Worm (Caenorhabditis elegans) whole organism, L1 larva: ENCODE data around the gene C45B11.6.

Source experiments
- C16A3.4 ChIP-seq: fragments of 150-350 bp; optimal IDR thresholded peaks from 2 replicates; lab custom pipeline; 2014; ENCODE audit warnings: missing biosample characterization, missing genetic modification characterization
- C34B4.2 ChIP-seq: sonication (generic microtip); optimal IDR thresholded peaks from 2 replicates; lab custom pipeline; 2017; ENCODE audit warnings: mild to moderate bottlenecking, missing genetic modification characterization, missing compliant biosample characterization
- ama-1 ChIP-seq: fragments of 150-350 bp; optimal IDR thresholded peaks from 2 replicates; lab custom pipeline; 2014
- blmp-1 ChIP-seq: fragments of 150-350 bp; optimal IDR thresholded peaks from 2 replicates; lab custom pipeline; 2014; ENCODE audit warnings: missing biosample characterization, missing genetic modification characterization
- ceh-8 ChIP-seq: fragments of 200-800 bp; sonication (Bioruptor generic); optimal IDR thresholded peaks from 2 replicates; lab custom pipeline; 2018; ENCODE audit warnings: mild to moderate bottlenecking, missing genetic modification characterization, moderate library complexity, missing compliant biosample characterization
- ceh-82 ChIP-seq, 3 experiments: fragments of 150-350 bp in 1 of 3; sonication (generic microtip) in 2 of 3; optimal IDR thresholded peaks; 2 replicates each; lab custom pipeline; 2014 to 2017; ENCODE audit warnings: missing biosample characterization in 3 of 3, missing genetic modification characterization in 3 of 3
- ceh-88 ChIP-seq: fragments of 200-800 bp; sonication (Bioruptor generic); IDR thresholded peaks from 2 replicates; pipeline ENCODE4 v1.3.6; 2022; ENCODE audit warnings: missing genetic modification characterization, missing compliant biosample characterization
- ceh-90 ChIP-seq: sonication (generic microtip); optimal IDR thresholded peaks from 2 replicates; lab custom pipeline; 2016; ENCODE audit warnings: missing genetic modification characterization, missing compliant biosample characterization
- dpl-1 ChIP-seq, 3 experiments: fragments of 150-350 bp in 2 of 3; sonication (generic microtip) in 1 of 3; optimal IDR thresholded peaks; 2 replicates each; lab custom pipeline; 2014 to 2017; ENCODE audit warnings: missing biosample characterization in 3 of 3, missing genetic modification characterization in 3 of 3, missing genetic modification reagents in 3 of 3
- dsc-1 ChIP-seq: sonication (generic microtip); optimal IDR thresholded peaks from 2 replicates; lab custom pipeline; 2016; ENCODE audit warnings: mild to moderate bottlenecking, missing genetic modification characterization, missing compliant biosample characterization
- efl-3 ChIP-seq: fragments of 200-800 bp; sonication (Bioruptor generic); optimal IDR thresholded peaks from 2 replicates; lab custom pipeline; 2018; ENCODE audit warnings: mild to moderate bottlenecking, missing genetic modification characterization, missing compliant biosample characterization
- egl-27 ChIP-seq, 2 experiments: fragments of 150-350 bp in 1 of 2; sonication (generic microtip); optimal IDR thresholded peaks; 3 replicates each; lab custom pipeline; 2017 to 2018; ENCODE audit warnings: missing biosample characterization in 2 of 2, missing genetic modification characterization in 2 of 2, missing genetic modification reagents in 2 of 2
- elt-2 ChIP-seq: sonication (generic microtip); optimal IDR thresholded peaks from 2 replicates; lab custom pipeline; 2016; ENCODE audit warnings: missing genetic modification characterization, mild to moderate bottlenecking, inconsistent platforms, missing compliant biosample characterization, missing genetic modification reagents
- elt-3 ChIP-seq, 6 experiments: fragments of 150-350 bp in 1 of 6; sonication (generic microtip); optimal IDR thresholded peaks; 2 replicates each; lab custom pipeline; 2017 to 2018; ENCODE audit warnings: missing biosample characterization in 6 of 6, missing genetic modification characterization in 6 of 6, inconsistent platforms in 1 of 6
- fkh-8 ChIP-seq: sonication (generic microtip); optimal IDR thresholded peaks from 2 replicates; lab custom pipeline; 2016; ENCODE audit warnings: mild to moderate bottlenecking, missing genetic modification characterization, missing compliant biosample characterization
- grh-1 ChIP-seq: fragments of 200-800 bp; sonication (Bioruptor generic); IDR thresholded peaks from 2 replicates; pipeline ENCODE4 v1.3.6; 2022; ENCODE audit warnings: missing genetic modification reagents, missing genetic modification characterization, missing compliant biosample characterization
- lin-13 ChIP-seq: fragments of 150-350 bp; optimal IDR thresholded peaks from 2 replicates; lab custom pipeline; 2014; ENCODE audit warnings: missing biosample characterization, missing genetic modification reagents, missing genetic modification characterization
- lin-14 ChIP-seq: fragments of 200-800 bp; sonication (Bioruptor generic); optimal IDR thresholded peaks from 2 replicates; lab custom pipeline; 2018; ENCODE audit warnings: mild to moderate bottlenecking, missing genetic modification characterization, moderate library complexity, missing compliant biosample characterization
- lin-15B ChIP-seq: fragments of 150-350 bp; sonication (generic microtip); optimal IDR thresholded peaks from 3 replicates; lab custom pipeline; 2014; ENCODE audit warnings: missing biosample characterization, missing genetic modification characterization
- lin-39 ChIP-seq: fragments of 150-350 bp; optimal IDR thresholded peaks from 2 replicates; lab custom pipeline; 2014; ENCODE audit warnings: missing biosample characterization, missing genetic modification reagents, missing genetic modification characterization
- lir-3 ChIP-seq: sonication (generic microtip); optimal IDR thresholded peaks from 2 replicates; lab custom pipeline; 2016; ENCODE audit warnings: mild to moderate bottlenecking, missing genetic modification characterization, moderate library complexity, missing compliant biosample characterization; ENCODE audit not compliant: poor library complexity
- mab-9 ChIP-seq: fragments of 200-800 bp; sonication (Bioruptor generic); IDR thresholded peaks from 2 replicates; pipeline ENCODE4 v1.3.6; 2022; ENCODE audit warnings: missing genetic modification reagents, missing genetic modification characterization, missing compliant biosample characterization
- nhr-11 ChIP-seq: fragments of 150-350 bp; optimal IDR thresholded peaks from 2 replicates; lab custom pipeline; 2014; ENCODE audit warnings: missing biosample characterization, missing genetic modification characterization
- nhr-19 ChIP-seq: fragments of 200-800 bp; sonication (Bioruptor generic); conservative IDR thresholded peaks from 2 replicates; pipeline ENCODE4 v1.3.6; 2022; ENCODE audit warnings: missing genetic modification characterization, missing compliant biosample characterization
- nhr-20 ChIP-seq: sonication (generic microtip); optimal IDR thresholded peaks from 2 replicates; lab custom pipeline; 2016; ENCODE audit warnings: mild to moderate bottlenecking, missing genetic modification characterization, missing compliant biosample characterization
- nhr-28 ChIP-seq: fragments of 150-350 bp; optimal IDR thresholded peaks from 2 replicates; lab custom pipeline; 2014; ENCODE audit warnings: missing biosample characterization, missing genetic modification characterization
- nhr-71 ChIP-seq: sonication (generic microtip); optimal IDR thresholded peaks from 2 replicates; lab custom pipeline; 2016; ENCODE audit warnings: mild to moderate bottlenecking, missing genetic modification characterization, moderate library complexity, missing compliant biosample characterization
- nhr-76 ChIP-seq: sonication (generic microtip); optimal IDR thresholded peaks from 2 replicates; lab custom pipeline; 2017; ENCODE audit warnings: missing biosample characterization, missing genetic modification characterization
- nhr-77 ChIP-seq: fragments of 150-350 bp; optimal IDR thresholded peaks from 2 replicates; lab custom pipeline; 2014; ENCODE audit warnings: missing biosample characterization, missing genetic modification characterization
- nhr-84 ChIP-seq: sonication (generic microtip); optimal IDR thresholded peaks from 2 replicates; lab custom pipeline; 2017; ENCODE audit warnings: missing biosample characterization, missing genetic modification characterization
- nhr-90 ChIP-seq: sonication (generic microtip); optimal IDR thresholded peaks from 2 replicates; lab custom pipeline; 2016; ENCODE audit warnings: mild to moderate bottlenecking, missing genetic modification characterization, missing compliant biosample characterization; ENCODE audit not compliant: poor library complexity
- pag-3 ChIP-seq: sonication (generic microtip); optimal IDR thresholded peaks from 2 replicates; lab custom pipeline; 2017; ENCODE audit warnings: missing genetic modification characterization, mild to moderate bottlenecking, missing compliant biosample characterization, antibody characterized with exemption, borderline replicate concordance; ENCODE audit not compliant: insufficient read depth
- pqm-1 ChIP-seq: sonication (generic microtip); optimal IDR thresholded peaks from 3 replicates; lab custom pipeline; 2017; ENCODE audit warnings: missing biosample characterization, missing genetic modification characterization
- rnt-1 ChIP-seq: sonication (generic microtip); optimal IDR thresholded peaks from 2 replicates; lab custom pipeline; 2016; ENCODE audit warnings: mild to moderate bottlenecking, missing genetic modification characterization, moderate library complexity, missing compliant biosample characterization
- snpc-4 ChIP-seq: fragments of 150-350 bp; optimal IDR thresholded peaks from 2 replicates; lab custom pipeline; 2014; ENCODE audit warnings: missing biosample characterization, missing genetic modification characterization
- snu-23 ChIP-seq: sonication (generic microtip); optimal IDR thresholded peaks from 2 replicates; lab custom pipeline; 2016; ENCODE audit warnings: missing genetic modification characterization, missing compliant biosample characterization
- sox-4 ChIP-seq: sonication (generic microtip); optimal IDR thresholded peaks from 2 replicates; lab custom pipeline; 2016; ENCODE audit warnings: missing genetic modification characterization, missing compliant biosample characterization
- swsn-7 ChIP-seq: sonication (generic microtip); optimal IDR thresholded peaks from 2 replicates; lab custom pipeline; 2016; ENCODE audit warnings: missing genetic modification characterization, missing compliant biosample characterization
- tbx-2 ChIP-seq: sonication (generic microtip); optimal IDR thresholded peaks from 2 replicates; lab custom pipeline; 2016; ENCODE audit warnings: missing genetic modification characterization, missing compliant biosample characterization
- vab-15 ChIP-seq: sonication (generic microtip); optimal IDR thresholded peaks from 2 replicates; lab custom pipeline; 2017; ENCODE audit warnings: missing genotype, mild to moderate bottlenecking, missing genetic modification characterization, missing compliant biosample characterization
- xbp-1 ChIP-seq: sonication (generic microtip); optimal IDR thresholded peaks from 2 replicates; lab custom pipeline; 2016; ENCODE audit warnings: missing genetic modification characterization, missing compliant biosample characterization
- zag-1 ChIP-seq: fragments of 150-350 bp; optimal IDR thresholded peaks from 2 replicates; lab custom pipeline; 2014; ENCODE audit warnings: missing biosample characterization, missing genetic modification characterization
- zip-4 ChIP-seq: fragments of 200-800 bp; sonication (Bioruptor generic); optimal IDR thresholded peaks from 2 replicates; lab custom pipeline; 2018; ENCODE audit warnings: mild to moderate bottlenecking, missing genetic modification characterization, moderate library complexity, missing compliant biosample characterization
- ztf-11 ChIP-seq, 2 experiments: sonication (generic microtip); optimal IDR thresholded peaks; 2 replicates each; lab custom pipeline; 2016 to 2017; ENCODE audit warnings: missing genetic modification characterization in 2 of 2, missing biosample characterization in 1 of 2, missing compliant biosample characterization in 1 of 2
- ztf-4 ChIP-seq: fragments of 150-350 bp; optimal IDR thresholded peaks from 2 replicates; lab custom pipeline; 2014; ENCODE audit warnings: missing biosample characterization, missing genetic modification characterization

Gene C45B11.6

ce11 chrV:11000650-11001049, 43.2 kb upstream of the C45B11.6 start, which contains the start of gene isy-1 (continued):
- peak; percentile 76 for TF ChIP-seq lin-14 (GFP tag; lab: Kevin White, UChicago)
- peak; percentile 60 for TF ChIP-seq dsc-1 (tag; lab: Kevin White, UChicago)
- no peak for TF ChIP-seq ztf-4 (tag; lab: Kevin White, UChicago)
- TF ChIP-seq nhr-28 (tag; lab: Kevin White, UChicago): no peak
- TF ChIP-seq fkh-8 (tag; lab: Kevin White, UChicago): peak; percentile 61
- peak; percentile 81 for TF ChIP-seq nhr-71
- peak; percentile 73 for TF ChIP-seq nhr-19 (GFP tag; lab: Robert Waterston, UW)
- TF ChIP-seq ztf-11 (tag; optimal IDR thresholded peaks at IDR 0.05; lab: Kevin White, UChicago): no peak
- no peak for TF ChIP-seq zag-1
- TF ChIP-seq swsn-7: peak; percentile 66
- TF ChIP-seq lin-15B (tag; lab: Kevin White, UChicago): peak; percentile 91
- peak; percentile 80 for TF ChIP-seq snu-23 (GFP tag; lab: Kevin White, UChicago)
- peak in 2 of 6 experiments; percentile 31 to 59 for TF ChIP-seq elt-3 (tag; optimal IDR thresholded peaks at IDR 0.05; lab: Kevin White, UChicago)
- no peak for TF ChIP-seq egl-27 (tag; optimal IDR thresholded peaks at IDR 0.05; lab: Kevin White, UChicago)
- TF ChIP-seq efl-3 (GFP tag; lab: Kevin White, UChicago): no peak
- TF ChIP-seq C34B4.2: no peak
- TF ChIP-seq nhr-77 (tag; lab: Kevin White, UChicago): peak; percentile 33
- no peak for TF ChIP-seq mab-9
- TF ChIP-seq lin-39: no peak
- TF ChIP-seq pag-3 (tag; lab: Kevin White, UChicago): no peak
- TF ChIP-seq lir-3 (tag; lab: Kevin White, UChicago): peak; percentile 29
- no peak for TF ChIP-seq tbx-2 (tag; lab: Kevin White, UChicago)
- peak; percentile 92 to 96 (median 94) for TF ChIP-seq dpl-1 (GFP tag; optimal IDR thresholded peaks at IDR 0.05; lab: Kevin White, UChicago)
- TF ChIP-seq ceh-8 (GFP tag; lab: Kevin White, UChicago): peak; percentile 17
- TF ChIP-seq blmp-1 (tag; lab: Kevin White, UChicago): peak; percentile 93
- peak; percentile 74 for TF ChIP-seq nhr-20 (tag; lab: Kevin White, UChicago)
- TF ChIP-seq elt-2: no peak
- peak; percentile 53 for TF ChIP-seq nhr-90 (tag; lab: Kevin White, UChicago)
- no peak for TF ChIP-seq zip-4 (GFP tag; lab: Kevin White, UChicago)
- TF ChIP-seq nhr-11: no peak
- no peak for TF ChIP-seq nhr-76 (tag; lab: Kevin White, UChicago)
- no peak for TF ChIP-seq ama-1 (lab: Kevin White, UChicago)
- TF ChIP-seq ceh-90 (tag; lab: Kevin White, UChicago): no peak
- no peak for TF ChIP-seq vab-15 (tag; lab: Kevin White, UChicago)
- no peak for TF ChIP-seq nhr-84 (tag; lab: Kevin White, UChicago)
- TF ChIP-seq xbp-1 (tag; lab: Kevin White, UChicago): peak; percentile 70
- no peak for TF ChIP-seq pqm-1 (tag; lab: Kevin White, UChicago)
- peak; percentile 69 for TF ChIP-seq rnt-1 (tag; lab: Kevin White, UChicago)
- TF ChIP-seq grh-1: no peak; the same call in 1 of the 2 replicates
- TF ChIP-seq snpc-4: peak; percentile 70
- TF ChIP-seq, all 84 proteins: peak for 41

ce11 chrV:11002434-11002833, 41.4 kb upstream of the C45B11.6 start, which contains the start of gene F53B7.4:
Gene F53B7.4 (minus strand): TSS chrV:11002534.
- TF ChIP-seq nhr-77 (tag; lab: Kevin White, UChicago): no peak
- TF ChIP-seq nhr-20 (tag; lab: Kevin White, UChicago): no peak
- no peak for TF ChIP-seq ceh-82 (tag; optimal IDR thresholded peaks at IDR 0.05; lab: Kevin White, UChicago)
- TF ChIP-seq C16A3.4 (tag; lab: Kevin White, UChicago): no peak
- TF ChIP-seq sox-4 (tag; lab: Kevin White, UChicago): no peak
- no peak for TF ChIP-seq zip-4 (GFP tag; lab: Kevin White, UChicago)
- no peak for TF ChIP-seq snu-23 (GFP tag; lab: Kevin White, UChicago)
- TF ChIP-seq lin-13 (GFP tag; lab: Kevin White, UChicago): no peak
- TF ChIP-seq ceh-88: no peak
- no peak for TF ChIP-seq egl-27 (tag; optimal IDR thresholded peaks at IDR 0.05; lab: Kevin White, UChicago)
- TF ChIP-seq nhr-90 (tag; lab: Kevin White, UChicago): no peak
